Worm (Caenorhabditis elegans): Measurements from ENCODE around the gene srh-17.

Gene srh-17

DNA sequence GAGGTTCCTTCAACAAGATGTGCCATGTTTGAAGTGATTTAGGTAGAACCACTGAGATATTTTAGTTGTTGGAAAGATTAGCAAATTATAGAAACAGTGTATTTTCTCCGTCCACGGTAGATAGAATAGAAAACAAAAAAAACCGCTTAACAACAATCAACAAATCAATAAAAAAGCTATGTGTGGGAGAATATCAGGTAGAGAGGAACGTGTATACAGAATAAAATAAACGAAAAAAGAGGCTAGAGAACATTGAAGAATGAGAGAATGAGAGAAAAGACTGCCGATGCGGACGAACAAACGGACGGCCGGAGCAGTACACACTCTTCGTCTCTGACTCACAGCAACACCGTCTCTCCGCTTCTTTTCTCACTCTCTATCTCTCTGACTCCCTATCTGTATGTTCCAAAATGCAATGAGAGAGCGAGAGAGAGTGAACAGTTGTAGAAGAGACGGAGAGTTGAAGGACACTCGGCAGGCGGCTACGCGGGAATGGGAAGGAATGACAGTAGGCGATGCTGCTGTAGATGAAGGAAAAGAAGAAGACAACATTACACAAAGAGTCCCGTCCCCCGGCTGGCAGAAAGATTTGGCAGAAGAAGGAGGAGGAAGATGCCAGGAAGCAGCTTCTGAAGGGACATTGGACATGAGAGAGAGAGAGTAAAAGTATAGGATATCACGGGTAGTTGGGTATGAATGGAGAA lies 35.7 kb downstream of the srh-17 start, which contains the start of gene unc-112 (continued):
- TF ChIP-seq F16B12.6 (tag; optimal IDR thresholded peaks at IDR 0.05) (peak; percentile 18), sup-37 (GFP tag; optimal IDR thresholded peaks at IDR 0.05) (no peak), dpl-1 (GFP tag; optimal IDR thresholded peaks at IDR 0.05) (peak; percentile 41 to 62 (median 44)), nhr-71 (tag; optimal IDR thresholded peaks at IDR 0.05) (peak; percentile 85), sox-4 (tag; optimal IDR thresholded peaks at IDR 0.05) (no peak), egl-13 (tag; optimal IDR thresholded peaks at IDR 0.05) (no peak), aly-2 (tag; optimal IDR thresholded peaks at IDR 0.05) (peak; percentile 5), hlh-4 (tag; optimal IDR thresholded peaks at IDR 0.05) (no peak), skn-1 (tag; optimal IDR thresholded peaks at IDR 0.05) (peak; percentile 47), snpc-4 (tag; optimal IDR thresholded peaks at IDR 0.05) (peak; percentile 60), vab-15 (tag; optimal IDR thresholded peaks at IDR 0.05) (no peak), nhr-19 (GFP tag; conservative IDR thresholded peaks at IDR 0.05) (peak; percentile 62), irx-1 (tag; optimal IDR thresholded peaks at IDR 0.05) (no peak), nhr-12 (tag; optimal IDR thresholded peaks at IDR 0.05) (no peak), tbx-2 (tag; optimal IDR thresholded peaks at IDR 0.05) (peak; percentile 33), nhr-90 (tag; optimal IDR thresholded peaks at IDR 0.05; ENCODE audit: poor library complexity) (peak; percentile 53), nhr-237 (tag; optimal IDR thresholded peaks at IDR 0.05) (no peak), dsc-1 (tag; optimal IDR thresholded peaks at IDR 0.05) (peak; percentile 68), grh-1 (GFP tag; IDR thresholded peaks at IDR 0.05) (no peak), lin-13 (GFP tag; optimal IDR thresholded peaks at IDR 0.05) (peak; percentile 1), isw-1 (GFP tag; IDR thresholded peaks at IDR 0.05) (no peak), swsn-7 (tag; optimal IDR thresholded peaks at IDR 0.05) (peak; percentile 74), nhr-84 (tag; optimal IDR thresholded peaks at IDR 0.05) (no peak), elt-2 (tag; optimal IDR thresholded peaks at IDR 0.05) (no peak), elt-3 (tag; optimal IDR thresholded peaks at IDR 0.05) (peak in 1 of 6 experiments; percentile 6), efl-1 (optimal IDR thresholded peaks at IDR 0.05) (peak; percentile 67 to 75), efl-1 (GFP tag; optimal IDR thresholded peaks at IDR 0.05 in 1 of 2) (peak; percentile 40 to 94), ceh-63 (GFP tag; optimal IDR thresholded peaks at IDR 0.05) (no peak)

ce11 chrV:14698005-14698404 lies 36.9 kb downstream of the srh-17 start:
- TF ChIP-seq nhr-237 (tag; optimal IDR thresholded peaks at IDR 0.05) (no peak), grh-1 (GFP tag; IDR thresholded peaks at IDR 0.05) (no peak), nhr-85 (tag) (no peak), dsc-1 (tag; optimal IDR thresholded peaks at IDR 0.05) (no peak)

DNA sequence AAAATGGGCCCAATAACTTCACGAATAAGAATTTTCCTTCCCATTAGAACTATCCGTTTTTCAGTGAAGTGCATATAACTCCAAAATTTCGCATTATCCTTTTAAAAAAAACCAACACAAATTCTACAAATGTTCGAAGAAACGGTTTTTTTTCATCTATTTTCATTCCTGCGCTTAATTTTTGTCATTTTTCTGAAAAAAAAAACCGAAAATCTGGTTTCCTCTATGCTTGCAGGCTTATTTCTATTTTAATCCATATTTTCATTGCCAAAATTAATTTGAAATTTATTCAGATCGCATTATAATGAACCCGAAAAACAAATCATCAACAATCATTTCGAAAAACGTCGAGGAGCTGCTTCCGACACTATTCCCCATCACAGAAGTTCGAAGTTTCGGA lies 37.6 kb downstream of the srh-17 start, which contains the start of gene set-5:
Gene set-5, plus strand, starts transcription at position 301 of the 400 bp plus-strand sequence.
- TF ChIP-seq unc-86 (tag; optimal IDR thresholded peaks at IDR 0.05) = no peak
- no peak for TF ChIP-seq fkh-4 (tag; optimal IDR thresholded peaks at IDR 0.05; ENCODE audit: borderline replicate concordance)
- no peak for TF ChIP-seq efl-1 (optimal IDR thresholded peaks at IDR 0.05)
- no peak for TF ChIP-seq efl-1 (GFP tag; optimal IDR thresholded peaks at IDR 0.05 in 1 of 2)

DNA sequence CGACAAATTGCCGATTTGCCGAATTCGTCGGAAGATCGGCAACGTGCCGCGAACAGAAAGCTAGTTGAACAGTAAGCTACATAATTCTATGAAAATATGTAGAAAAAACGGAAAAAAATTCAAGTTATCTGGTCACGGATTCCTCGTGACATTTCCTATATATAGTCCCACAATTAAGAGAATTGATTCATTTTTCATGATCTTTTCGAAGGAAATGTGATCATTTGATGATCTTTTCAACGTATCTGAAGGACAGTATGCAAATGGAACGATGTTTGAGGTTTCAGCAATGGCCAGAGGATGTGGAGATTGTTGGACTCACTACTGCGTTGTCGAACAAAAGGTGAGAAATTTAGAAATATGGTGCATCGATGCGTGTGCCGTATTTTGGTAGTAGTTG lies 46.9 kb downstream of the srh-17 start, which contains the start of gene R08A2.9:
Gene R08A2.9, plus strand, starts transcription at position 301 of the 400 bp plus-strand sequence.
- TF ChIP-seq unc-130 (tag; optimal IDR thresholded peaks at IDR 0.05) (no peak), efl-1 (optimal IDR thresholded peaks at IDR 0.05) (no peak), efl-1 (GFP tag; optimal IDR thresholded peaks at IDR 0.05 in 1 of 2) (no peak), ets-5 (GFP tag; IDR thresholded peaks at IDR 0.05) (no peak), nhr-90 (tag; optimal IDR thresholded peaks at IDR 0.05; ENCODE audit: poor library complexity) (no peak), F16B12.6 (tag; optimal IDR thresholded peaks at IDR 0.05) (no peak), aha-1 (tag; optimal IDR thresholded peaks at IDR 0.05) (no peak), ceh-63 (GFP tag; optimal IDR thresholded peaks at IDR 0.05) (no peak), nhr-85 (tag) (no peak), grh-1 (GFP tag; IDR thresholded peaks at IDR 0.05) (no peak), xbp-1 (tag; optimal IDR thresholded peaks at IDR 0.05) (no peak), mab-9 (GFP tag; IDR thresholded peaks at IDR 0.05) (no peak), unc-30 (tag; optimal IDR thresholded peaks at IDR 0.05) (no peak)

Data from whole organism, L1 larva.